Fruit fly (Drosophila melanogaster) whole organism: ENCODE data around the gene CG45490.

Source experiments
- Dll ChIP-seq: fragments of >200 bp; optimal IDR thresholded peaks from 2 replicates; lab custom pipeline; 2017
- EcR ChIP-seq, 2 experiments: fragments of >200 bp; optimal IDR thresholded peaks; 2 replicates each; lab custom pipeline; 2017; ENCODE audit warnings: missing biosample characterization in 2 of 2, missing genetic modification characterization in 2 of 2, missing genetic modification reagents in 2 of 2
- pan ChIP-seq: fragments of >200 bp; optimal IDR thresholded peaks from 2 replicates; lab custom pipeline; 2017
- psq ChIP-seq: fragments of >200 bp; optimal IDR thresholded peaks from 2 replicates; lab custom pipeline; 2017
- usp ChIP-seq: fragments of >200 bp; optimal IDR thresholded peaks from 2 replicates; lab custom pipeline; 2017; ENCODE audit warnings: missing biosample characterization, missing genetic modification characterization, mixed read lengths

DNA sequence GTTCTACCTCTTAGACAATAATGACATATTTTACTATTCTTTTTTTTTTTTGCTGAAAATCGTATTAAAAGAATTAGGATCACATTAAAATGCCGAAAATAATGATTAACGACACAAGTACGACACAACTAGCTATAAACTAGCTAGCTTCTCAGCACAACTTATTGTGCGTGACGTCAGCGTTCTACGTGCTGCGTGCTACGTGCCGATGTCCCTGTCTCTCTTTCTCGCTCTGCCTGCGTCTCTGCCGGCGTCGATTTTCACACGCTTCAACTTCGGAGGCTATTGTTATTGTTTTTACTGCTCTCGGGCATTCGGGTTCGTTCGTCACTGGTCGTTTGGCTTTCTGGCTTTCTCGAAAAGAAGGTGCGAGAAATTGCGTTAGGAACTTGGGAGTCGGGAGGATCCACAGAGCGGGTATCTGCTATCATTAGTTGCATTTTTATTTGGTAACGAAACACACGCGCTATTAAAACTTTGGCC, 36.1 kb downstream of the CG45490 start:
- TF ChIP-seq usp (no peak), Dll (no peak), psq (lab: Kevin White, UChicago) (no peak), pan (no peak), EcR (GFP tag; optimal IDR thresholded peaks at IDR 0.05; lab: Kevin White, UChicago) (no peak)
